Worm (Caenorhabditis elegans) whole organism, L3 larva: ENCODE data around the gene E03H12.4.

ENCODE experiments used
- aly-2 ChIP-seq: fragments of 150-350 bp; optimal IDR thresholded peaks from 2 replicates; lab custom pipeline; 2014; ENCODE audit warnings: missing biosample characterization, missing genetic modification characterization
- snpc-4 ChIP-seq: fragments of 150-350 bp; optimal IDR thresholded peaks from 2 replicates; lab custom pipeline; 2014; ENCODE audit warnings: missing biosample characterization, missing genetic modification characterization

DNA sequence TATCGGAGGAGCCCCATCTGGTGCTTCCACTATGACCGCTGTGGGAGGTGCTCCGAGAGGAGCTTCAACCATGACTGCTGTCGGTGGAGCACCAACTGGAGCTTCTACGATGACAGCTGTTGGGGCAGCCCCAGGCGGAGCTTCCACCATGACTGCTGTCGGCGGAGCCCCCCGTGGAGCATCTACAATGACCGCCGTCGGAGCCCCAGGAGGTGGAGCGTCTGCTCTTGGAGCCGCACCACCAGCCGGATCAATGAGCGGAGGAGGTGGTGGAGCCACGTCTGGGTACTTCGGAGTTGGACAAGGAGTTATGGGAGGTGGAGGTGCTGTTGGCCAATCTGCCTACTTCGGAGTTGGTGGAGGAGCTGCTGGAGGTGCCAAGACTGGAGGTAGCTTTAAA lies 14.6 kb downstream of the E03H12.4 start:
- TF ChIP-seq snpc-4 (no peak), aly-2 (no peak)
